Fruit fly (Drosophila melanogaster): ENCODE data around the gene CG1231.

- TF ChIP-seq h (optimal IDR thresholded peaks at IDR 0.05): no peak
- no peak for TF ChIP-seq ttk (optimal IDR thresholded peaks at IDR 0.05)
- TF ChIP-seq psq (optimal IDR thresholded peaks at IDR 0.05): no peak
- TF ChIP-seq insv (optimal IDR thresholded peaks at IDR 0.05): no peak
Measured at dm6 chr3L:378906-379305, 22.7 kb downstream of the CG1231 start.
